Worm (Caenorhabditis elegans) whole organism, L1 larva: Measurements from ENCODE around the gene sap-49.
A peak's percentile ranks its signal among the peaks of the same experiment; 100 is the strongest.

ENCODE experiments used
- C34B4.2 ChIP-seq: sonication (generic microtip); optimal IDR thresholded peaks from 2 replicates; lab custom pipeline; 2017; ENCODE audit warnings: mild to moderate bottlenecking, missing genetic modification characterization, missing compliant biosample characterization
- F16B12.6 ChIP-seq: fragments of 150-350 bp; optimal IDR thresholded peaks from 2 replicates; lab custom pipeline; 2014; ENCODE audit warnings: missing biosample characterization, missing genetic modification characterization
- Y116A8C.19 ChIP-seq: sonication (generic microtip); optimal IDR thresholded peaks from 2 replicates; lab custom pipeline; 2016; ENCODE audit warnings: missing compliant biosample characterization, missing genetic modification characterization, borderline replicate concordance
- aha-1 ChIP-seq: fragments of 150-350 bp; optimal IDR thresholded peaks from 2 replicates; lab custom pipeline; 2014; ENCODE audit warnings: missing biosample characterization, missing genetic modification characterization
- blmp-1 ChIP-seq: fragments of 150-350 bp; optimal IDR thresholded peaks from 2 replicates; lab custom pipeline; 2014; ENCODE audit warnings: missing biosample characterization, missing genetic modification characterization
- ceh-8 ChIP-seq: fragments of 200-800 bp; sonication (Bioruptor generic); optimal IDR thresholded peaks from 2 replicates; lab custom pipeline; 2018; ENCODE audit warnings: mild to moderate bottlenecking, missing genetic modification characterization, moderate library complexity, missing compliant biosample characterization
- ceh-88 ChIP-seq: fragments of 200-800 bp; sonication (Bioruptor generic); IDR thresholded peaks from 2 replicates; pipeline ENCODE4 v1.3.6; 2022; ENCODE audit warnings: missing genetic modification characterization, missing compliant biosample characterization
- ceh-90 ChIP-seq: sonication (generic microtip); optimal IDR thresholded peaks from 2 replicates; lab custom pipeline; 2016; ENCODE audit warnings: missing genetic modification characterization, missing compliant biosample characterization
- ces-1 ChIP-seq: fragments of 150-350 bp; optimal IDR thresholded peaks from 2 replicates; lab custom pipeline; 2014; ENCODE audit warnings: missing biosample characterization, missing genetic modification reagents, missing genetic modification characterization
- efl-1 ChIP-seq, 4 experiments: fragments of 150-350 bp; optimal IDR thresholded peaks in 3 of 4; peaks in 1 of 4; 1 replicate in 1 of 4; 2 replicates in 3 of 4; lab custom pipeline; 2014; ENCODE audit warnings: missing biosample characterization in 2 of 4, missing genetic modification characterization in 2 of 4, missing genetic modification reagents in 2 of 4
- efl-3 ChIP-seq: fragments of 200-800 bp; sonication (Bioruptor generic); optimal IDR thresholded peaks from 2 replicates; lab custom pipeline; 2018; ENCODE audit warnings: mild to moderate bottlenecking, missing genetic modification characterization, missing compliant biosample characterization
- egl-13 ChIP-seq: sonication (generic microtip); optimal IDR thresholded peaks from 2 replicates; lab custom pipeline; 2016; ENCODE audit warnings: missing genotype, missing genetic modification reagents, missing genetic modification characterization, missing compliant biosample characterization
- elt-2 ChIP-seq: sonication (generic microtip); optimal IDR thresholded peaks from 2 replicates; lab custom pipeline; 2016; ENCODE audit warnings: missing genetic modification characterization, mild to moderate bottlenecking, inconsistent platforms, missing compliant biosample characterization, missing genetic modification reagents
- ets-5 ChIP-seq: fragments of 200-800 bp; sonication (Bioruptor generic); IDR thresholded peaks from 2 replicates; pipeline ENCODE4 v1.3.6; 2022; ENCODE audit warnings: missing genetic modification characterization, missing compliant biosample characterization
- fkh-4 ChIP-seq: sonication (generic microtip); optimal IDR thresholded peaks from 2 replicates; lab custom pipeline; 2016; ENCODE audit warnings: missing compliant biosample characterization, missing genetic modification characterization, borderline replicate concordance
- fos-1 ChIP-seq: fragments of 150-350 bp; optimal IDR thresholded peaks from 2 replicates; lab custom pipeline; 2014; ENCODE audit warnings: missing biosample characterization, missing genetic modification characterization
- hlh-17 ChIP-seq: fragments of 200-800 bp; sonication (Bioruptor generic); optimal IDR thresholded peaks from 2 replicates; lab custom pipeline; 2018; ENCODE audit warnings: missing genetic modification characterization, mild to moderate bottlenecking, missing compliant biosample characterization, moderate library complexity, borderline replicate concordance
- hpl-2 ChIP-seq: fragments of 150-350 bp; optimal IDR thresholded peaks from 2 replicates; lab custom pipeline; 2014; ENCODE audit warnings: missing biosample characterization, missing genetic modification reagents, missing genetic modification characterization
- isw-1 ChIP-seq: fragments of 200-800 bp; sonication (Bioruptor generic); IDR thresholded peaks from 2 replicates; pipeline ENCODE4 v1.3.6; 2022; ENCODE audit warnings: missing genetic modification characterization, missing compliant biosample characterization
- lin-13 ChIP-seq: fragments of 150-350 bp; optimal IDR thresholded peaks from 2 replicates; lab custom pipeline; 2014; ENCODE audit warnings: missing biosample characterization, missing genetic modification reagents, missing genetic modification characterization
- lin-14 ChIP-seq: fragments of 200-800 bp; sonication (Bioruptor generic); optimal IDR thresholded peaks from 2 replicates; lab custom pipeline; 2018; ENCODE audit warnings: mild to moderate bottlenecking, missing genetic modification characterization, moderate library complexity, missing compliant biosample characterization
- lin-35 ChIP-seq, 2 experiments: fragments of 150-350 bp; optimal IDR thresholded peaks; 2 replicates each; lab custom pipeline; 2014; ENCODE audit warnings: missing biosample characterization in 2 of 2, missing genetic modification characterization in 2 of 2, missing genetic modification reagents in 2 of 2
- lir-3 ChIP-seq: sonication (generic microtip); optimal IDR thresholded peaks from 2 replicates; lab custom pipeline; 2016; ENCODE audit warnings: mild to moderate bottlenecking, missing genetic modification characterization, moderate library complexity, missing compliant biosample characterization; ENCODE audit not compliant: poor library complexity
- lsy-2 ChIP-seq, 2 experiments: fragments of 150-350 bp; optimal IDR thresholded peaks; 2 replicates each; lab custom pipeline; 2014; ENCODE audit warnings: missing biosample characterization in 2 of 2, missing genetic modification characterization in 2 of 2
- mab-9 ChIP-seq: fragments of 200-800 bp; sonication (Bioruptor generic); IDR thresholded peaks from 2 replicates; pipeline ENCODE4 v1.3.6; 2022; ENCODE audit warnings: missing genetic modification reagents, missing genetic modification characterization, missing compliant biosample characterization
- mef-2 ChIP-seq: fragments of 150-350 bp; optimal IDR thresholded peaks from 2 replicates; lab custom pipeline; 2014; ENCODE audit warnings: missing biosample characterization, missing genetic modification characterization
- mep-1 ChIP-seq: fragments of 150-350 bp; optimal IDR thresholded peaks from 2 replicates; lab custom pipeline; 2014; ENCODE audit warnings: missing biosample characterization, missing genetic modification characterization
- nhr-12 ChIP-seq: sonication (generic microtip); optimal IDR thresholded peaks from 2 replicates; lab custom pipeline; 2017; ENCODE audit warnings: missing biosample characterization, missing genetic modification characterization
- nhr-19 ChIP-seq: fragments of 200-800 bp; sonication (Bioruptor generic); conservative IDR thresholded peaks from 2 replicates; pipeline ENCODE4 v1.3.6; 2022; ENCODE audit warnings: missing genetic modification characterization, missing compliant biosample characterization
- nhr-28 ChIP-seq: fragments of 150-350 bp; optimal IDR thresholded peaks from 2 replicates; lab custom pipeline; 2014; ENCODE audit warnings: missing biosample characterization, missing genetic modification characterization
- nhr-47 ChIP-seq: sonication (generic microtip); optimal IDR thresholded peaks from 2 replicates; lab custom pipeline; 2016; ENCODE audit warnings: mild to moderate bottlenecking, missing genetic modification characterization, moderate library complexity, missing compliant biosample characterization
- nhr-71 ChIP-seq: sonication (generic microtip); optimal IDR thresholded peaks from 2 replicates; lab custom pipeline; 2016; ENCODE audit warnings: mild to moderate bottlenecking, missing genetic modification characterization, moderate library complexity, missing compliant biosample characterization
- nhr-76 ChIP-seq: sonication (generic microtip); optimal IDR thresholded peaks from 2 replicates; lab custom pipeline; 2017; ENCODE audit warnings: missing biosample characterization, missing genetic modification characterization
- nhr-77 ChIP-seq: fragments of 150-350 bp; optimal IDR thresholded peaks from 2 replicates; lab custom pipeline; 2014; ENCODE audit warnings: missing biosample characterization, missing genetic modification characterization
- nhr-85 ChIP-seq: sonication (generic microtip); peaks from one replicate; lab custom pipeline; 2016; ENCODE audit warnings: missing genetic modification characterization, inconsistent platforms, missing compliant biosample characterization
- pag-3 ChIP-seq: sonication (generic microtip); optimal IDR thresholded peaks from 2 replicates; lab custom pipeline; 2017; ENCODE audit warnings: missing genetic modification characterization, mild to moderate bottlenecking, missing compliant biosample characterization, antibody characterized with exemption, borderline replicate concordance; ENCODE audit not compliant: insufficient read depth
- pax-3 ChIP-seq: fragments of 200-800 bp; sonication (Bioruptor generic); optimal IDR thresholded peaks from 2 replicates; lab custom pipeline; 2018; ENCODE audit warnings: mild to moderate bottlenecking, missing genetic modification characterization, moderate library complexity, missing compliant biosample characterization
- rnt-1 ChIP-seq: sonication (generic microtip); optimal IDR thresholded peaks from 2 replicates; lab custom pipeline; 2016; ENCODE audit warnings: mild to moderate bottlenecking, missing genetic modification characterization, moderate library complexity, missing compliant biosample characterization
- skn-1 ChIP-seq: fragments of 150-350 bp; optimal IDR thresholded peaks from 2 replicates; lab custom pipeline; 2014; ENCODE audit warnings: missing biosample characterization, missing genetic modification characterization
- sox-4 ChIP-seq: sonication (generic microtip); optimal IDR thresholded peaks from 2 replicates; lab custom pipeline; 2016; ENCODE audit warnings: missing genetic modification characterization, missing compliant biosample characterization
- sptf-1 ChIP-seq: fragments of 150-350 bp; optimal IDR thresholded peaks from 2 replicates; lab custom pipeline; 2014; ENCODE audit warnings: missing biosample characterization, missing genetic modification characterization
- sup-37 ChIP-seq: fragments of 200-800 bp; sonication (Bioruptor generic); optimal IDR thresholded peaks from 2 replicates; lab custom pipeline; 2018; ENCODE audit warnings: mild to moderate bottlenecking, missing genetic modification characterization, missing compliant biosample characterization
- swsn-7 ChIP-seq: sonication (generic microtip); optimal IDR thresholded peaks from 2 replicates; lab custom pipeline; 2016; ENCODE audit warnings: missing genetic modification characterization, missing compliant biosample characterization
- tbx-2 ChIP-seq: sonication (generic microtip); optimal IDR thresholded peaks from 2 replicates; lab custom pipeline; 2016; ENCODE audit warnings: missing genetic modification characterization, missing compliant biosample characterization
- tlp-1 ChIP-seq: fragments of 150-350 bp; optimal IDR thresholded peaks from 2 replicates; lab custom pipeline; 2014; ENCODE audit warnings: missing biosample characterization, missing genetic modification characterization
- unc-130 ChIP-seq: fragments of 150-350 bp; optimal IDR thresholded peaks from 2 replicates; lab custom pipeline; 2017; ENCODE audit warnings: missing biosample characterization, missing genetic modification characterization, inconsistent platforms
- unc-30 ChIP-seq: sonication (generic microtip); optimal IDR thresholded peaks from 2 replicates; lab custom pipeline; 2017; ENCODE audit warnings: missing biosample characterization, missing genetic modification characterization
- unc-62 ChIP-seq: fragments of 150-350 bp; optimal IDR thresholded peaks from 2 replicates; lab custom pipeline; 2014; ENCODE audit warnings: missing biosample characterization, missing genetic modification reagents, missing genetic modification characterization
- unc-86 ChIP-seq: sonication (generic microtip); optimal IDR thresholded peaks from 2 replicates; lab custom pipeline; 2016; ENCODE audit warnings: missing genetic modification characterization, missing compliant biosample characterization
- xbp-1 ChIP-seq: sonication (generic microtip); optimal IDR thresholded peaks from 2 replicates; lab custom pipeline; 2016; ENCODE audit warnings: missing genetic modification characterization, missing compliant biosample characterization
- zag-1 ChIP-seq: fragments of 150-350 bp; optimal IDR thresholded peaks from 2 replicates; lab custom pipeline; 2014; ENCODE audit warnings: missing biosample characterization, missing genetic modification characterization
- zip-4 ChIP-seq: fragments of 200-800 bp; sonication (Bioruptor generic); optimal IDR thresholded peaks from 2 replicates; lab custom pipeline; 2018; ENCODE audit warnings: mild to moderate bottlenecking, missing genetic modification characterization, moderate library complexity, missing compliant biosample characterization

Gene sap-49

ce11 chrII:8075324-8075810 is 39.8 kb upstream of the sap-49 start, which contains the start of gene K02C4.2 (continued):
- no peak for TF ChIP-seq pax-3
- TF ChIP-seq C34B4.2 (tag; lab: Kevin White, UChicago), result no peak
- peak; percentile 78 for TF ChIP-seq skn-1 (tag; lab: Kevin White, UChicago)
- no peak for TF ChIP-seq egl-13 (tag; lab: Kevin White, UChicago)
- no peak for TF ChIP-seq fkh-4
- TF ChIP-seq unc-62 (GFP tag; lab: Kevin White, UChicago), result no peak
- peak; percentile 87 for TF ChIP-seq mep-1 (tag; lab: Kevin White, UChicago)
- peak; percentile 78 for TF ChIP-seq lin-14 (GFP tag; lab: Kevin White, UChicago)
- no peak for TF ChIP-seq ces-1 (GFP tag; lab: Kevin White, UChicago)
- peak; percentile 68 for TF ChIP-seq tbx-2 (tag; lab: Kevin White, UChicago)
- peak; percentile 41 for TF ChIP-seq lir-3 (tag; lab: Kevin White, UChicago)
- TF ChIP-seq zip-4 (GFP tag; lab: Kevin White, UChicago), result peak; percentile 60
- peak; percentile 81 for TF ChIP-seq rnt-1 (tag; lab: Kevin White, UChicago)
- TF ChIP-seq isw-1 (GFP tag; lab: Robert Waterston, UW), result no peak
- peak; percentile 71 for TF ChIP-seq nhr-76 (tag; lab: Kevin White, UChicago)
- peak; percentile 75 for TF ChIP-seq nhr-77
- no peak for TF ChIP-seq hlh-17 (GFP tag; lab: Kevin White, UChicago)
- no peak for TF ChIP-seq mef-2 (tag; lab: Kevin White, UChicago)
- no peak for TF ChIP-seq tlp-1 (tag; lab: Kevin White, UChicago)
- TF ChIP-seq sptf-1 (tag; lab: Kevin White, UChicago), result no peak
- TF ChIP-seq swsn-7 (tag; lab: Kevin White, UChicago), result peak; percentile 72
- peak; percentile 84 for TF ChIP-seq nhr-85 (tag; lab: Kevin White, UChicago)
- peak; percentile 29 for TF ChIP-seq F16B12.6 (tag; lab: Kevin White, UChicago)
- TF ChIP-seq nhr-71 (tag; lab: Kevin White, UChicago), result peak; percentile 83
- peak; percentile 69 for TF ChIP-seq lin-13 (GFP tag; lab: Kevin White, UChicago)
- no peak for TF ChIP-seq zag-1
- no peak for TF ChIP-seq aha-1 (tag; lab: Kevin White, UChicago)
- TF ChIP-seq xbp-1, result peak; percentile 56
- TF ChIP-seq mab-9 (GFP tag; lab: Robert Waterston, UW), result peak; percentile 35; the same call in 1 of the 2 replicates
- TF ChIP-seq unc-130 (tag; lab: Kevin White, UChicago), result peak; percentile 89
- no peak for TF ChIP-seq nhr-12 (tag; lab: Kevin White, UChicago)
- no peak for TF ChIP-seq blmp-1 (tag; lab: Kevin White, UChicago)
- no peak for TF ChIP-seq Y116A8C.19 (tag; lab: Kevin White, UChicago)
- TF ChIP-seq elt-2 (tag; lab: Kevin White, UChicago), result peak; percentile 59
- no peak for TF ChIP-seq efl-3 (GFP tag; lab: Kevin White, UChicago)
- no peak for TF ChIP-seq nhr-28 (tag; lab: Kevin White, UChicago)
- TF ChIP-seq ceh-8 (GFP tag; lab: Kevin White, UChicago), result peak; percentile 52
- no peak for TF ChIP-seq ceh-90 (tag; lab: Kevin White, UChicago)
- TF ChIP-seq fos-1 (tag; lab: Kevin White, UChicago), result peak; percentile 41
- no peak for TF ChIP-seq ets-5
- TF ChIP-seq nhr-19 (GFP tag; lab: Robert Waterston, UW), result peak; percentile 71
- TF ChIP-seq unc-30 (tag; lab: Kevin White, UChicago), result no peak
- peak; percentile 56 for TF ChIP-seq hpl-2 (GFP tag; lab: Kevin White, UChicago)
- peak; percentile 75 for TF ChIP-seq nhr-47 (tag; lab: Kevin White, UChicago)
- TF ChIP-seq pag-3, result peak; percentile 84
- TF ChIP-seq ceh-88 (GFP tag; lab: Robert Waterston, UW), result no peak
- TF ChIP-seq unc-86 (tag; lab: Kevin White, UChicago), result no peak
- peak; percentile 66 to 88 for TF ChIP-seq lin-35 (GFP tag; optimal IDR thresholded peaks at IDR 0.05; lab: Kevin White, UChicago)
- TF ChIP-seq sox-4 (tag; lab: Kevin White, UChicago), result no peak
- TF ChIP-seq efl-1 (optimal IDR thresholded peaks at IDR 0.05; lab: Kevin White, UChicago), result peak; percentile 66
- TF ChIP-seq efl-1 (GFP tag; optimal IDR thresholded peaks at IDR 0.05 in 1 of 2; lab: Kevin White, UChicago), result peak; percentile 55 to 97
- TF ChIP-seq lsy-2 (tag; optimal IDR thresholded peaks at IDR 0.05; lab: Kevin White, UChicago), result peak; percentile 59 to 83
- TF ChIP-seq sup-37 (GFP tag; lab: Kevin White, UChicago), result peak; percentile 73
